Fruit fly (Drosophila melanogaster) whole organism, embryonic: Measurements from ENCODE around the gene Nf-YA.

Experiments used
- Abd-B ChIP-seq: fragments of 200-800 bp; sonication (Bioruptor generic); optimal IDR thresholded peaks from 2 replicates; lab custom pipeline; 2018; ENCODE audit warnings: missing biosample characterization, mild to moderate bottlenecking, missing genetic modification characterization, moderate library complexity
- Bdp1 ChIP-seq: fragments of 200-800 bp; sonication (Bioruptor generic); optimal IDR thresholded peaks from 3 replicates; lab custom pipeline; 2016; ENCODE audit warnings: missing biosample characterization, missing genetic modification characterization
- CG10431 ChIP-seq: fragments of 200-800 bp; sonication (Bioruptor generic); optimal IDR thresholded peaks from 3 replicates; lab custom pipeline; 2018; ENCODE audit warnings: missing biosample characterization, mild to moderate bottlenecking, missing genetic modification characterization
- CG11504 ChIP-seq: fragments of 200-800 bp; sonication (Bioruptor generic); optimal IDR thresholded peaks from 3 replicates; lab custom pipeline; 2019; ENCODE audit warnings: missing biosample characterization, mild to moderate bottlenecking, missing genetic modification characterization, moderate library complexity
- CG12219 ChIP-seq: fragments of 200-800 bp; sonication (Bioruptor generic); optimal IDR thresholded peaks from 3 replicates; lab custom pipeline; 2018; ENCODE audit warnings: missing biosample characterization, mild to moderate bottlenecking, missing genetic modification characterization
- CG1233 ChIP-seq: fragments of 200-800 bp; sonication (Bioruptor generic); optimal IDR thresholded peaks from 4 replicates; lab custom pipeline; 2018; ENCODE audit warnings: missing biosample characterization, mild to moderate bottlenecking, missing genetic modification characterization
- CG13894 ChIP-seq: fragments of 200-800 bp; sonication (Bioruptor generic); optimal IDR thresholded peaks from 3 replicates; lab custom pipeline; 2018; ENCODE audit warnings: missing biosample characterization, mild to moderate bottlenecking, missing genetic modification characterization, moderate library complexity
- CG15479 ChIP-seq: fragments of 200-800 bp; sonication (Bioruptor generic); optimal IDR thresholded peaks from 3 replicates; lab custom pipeline; 2019; ENCODE audit warnings: missing biosample characterization, mild to moderate bottlenecking, missing genetic modification characterization, moderate library complexity
- CG17359 ChIP-seq: fragments of 200-800 bp; sonication (Bioruptor generic); optimal IDR thresholded peaks from 3 replicates; lab custom pipeline; 2018; ENCODE audit warnings: missing biosample characterization, mild to moderate bottlenecking, missing genetic modification characterization, moderate library complexity
- CG32772 ChIP-seq: fragments of 200-800 bp; sonication (Bioruptor generic); IDR thresholded peaks from 2 replicates; pipeline ENCODE4 v1.3.6; 2022; ENCODE audit warnings: missing biosample characterization, missing genetic modification characterization
- CG4707 ChIP-seq: fragments of 200-800 bp; sonication (Bioruptor generic); optimal IDR thresholded peaks from 2 replicates; lab custom pipeline; 2018; ENCODE audit warnings: missing biosample characterization, mild to moderate bottlenecking, missing genetic modification characterization, moderate library complexity
- CG4820 ChIP-seq: fragments of 200-800 bp; sonication (Bioruptor generic); optimal IDR thresholded peaks from 3 replicates; lab custom pipeline; 2016; ENCODE audit warnings: missing biosample characterization, missing genetic modification characterization
- CG4854 ChIP-seq: fragments of 200-800 bp; sonication (Bioruptor generic); optimal IDR thresholded peaks from 2 replicates; lab custom pipeline; 2016; ENCODE audit warnings: missing biosample characterization, missing genetic modification characterization, inconsistent platforms
- CG5245 ChIP-seq: fragments of 200-800 bp; sonication (Bioruptor generic); optimal IDR thresholded peaks from 3 replicates; lab custom pipeline; 2016; ENCODE audit warnings: missing biosample characterization, missing genetic modification characterization
- CG6175 ChIP-seq: fragments of 200-800 bp; sonication (Bioruptor generic); IDR thresholded peaks from 3 replicates; pipeline ENCODE4 v1.3.6; 2022; ENCODE audit warnings: missing biosample characterization, missing genetic modification characterization
- CG8290 ChIP-seq, 3 experiments: fragments of 200-800 bp; sonication (Bioruptor generic); optimal IDR thresholded peaks; 2 replicates each; lab custom pipeline; 2016 to 2019; ENCODE audit warnings: missing biosample characterization in 3 of 3, missing genetic modification characterization in 3 of 3, mild to moderate bottlenecking in 2 of 3, moderate library complexity in 1 of 3
- CG8359 ChIP-seq: fragments of 200-800 bp; sonication (Bioruptor generic); optimal IDR thresholded peaks from 2 replicates; lab custom pipeline; 2017; ENCODE audit warnings: missing biosample characterization, mild to moderate bottlenecking, missing genetic modification characterization, borderline replicate concordance
- CoRest ChIP-seq: fragments of 200-800 bp; sonication (Bioruptor generic); optimal IDR thresholded peaks from 3 replicates; lab custom pipeline; 2018; ENCODE audit warnings: missing biosample characterization, mild to moderate bottlenecking, missing genetic modification characterization, moderate library complexity
- Dfd ChIP-seq, 2 experiments: fragments of >200 bp; optimal IDR thresholded peaks; 2 replicates each; lab custom pipeline; 2017; ENCODE audit warnings: missing biosample characterization in 2 of 2, missing genetic modification characterization in 2 of 2
- Dll ChIP-seq: fragments of 200-800 bp; sonication (Bioruptor generic); IDR thresholded peaks from 4 replicates; pipeline ENCODE4 v1.3.6; 2022; ENCODE audit warnings: missing biosample characterization, missing genetic modification characterization; ENCODE audit not compliant: partially characterized antibody
- Dref ChIP-seq: fragments of 200-800 bp; sonication (Bioruptor generic); IDR thresholded peaks from 2 replicates; pipeline ENCODE4 v1.3.6; 2022; ENCODE audit warnings: missing biosample characterization, missing genetic modification characterization
- E2f2 ChIP-seq: fragments of 200-800 bp; sonication (Bioruptor generic); IDR thresholded peaks from 2 replicates; pipeline ENCODE4 v1.3.6; 2022; ENCODE audit warnings: missing biosample characterization, missing genetic modification characterization
- HLH4C ChIP-seq: fragments of 200-800 bp; sonication (Bioruptor generic); IDR thresholded peaks from 3 replicates; pipeline ENCODE4 v1.3.6; 2022; ENCODE audit warnings: missing biosample characterization, missing genetic modification characterization; ENCODE audit not compliant: partially characterized antibody
- Hsf ChIP-seq: fragments of 200-800 bp; sonication (Bioruptor generic); optimal IDR thresholded peaks from 3 replicates; lab custom pipeline; 2016; ENCODE audit warnings: missing biosample characterization, missing genetic modification characterization
- Lhr ChIP-seq: fragments of 200-800 bp; sonication (Bioruptor generic); optimal IDR thresholded peaks from 3 replicates; lab custom pipeline; 2017; ENCODE audit warnings: mild to moderate bottlenecking, missing biosample characterization, missing genetic modification reagents, missing genetic modification characterization
- Max ChIP-seq: fragments of 200-800 bp; sonication (Bioruptor generic); optimal IDR thresholded peaks from 2 replicates; lab custom pipeline; 2016; ENCODE audit warnings: missing biosample characterization, mild to moderate bottlenecking, missing genetic modification characterization
- NC2α ChIP-seq: fragments of 200-800 bp; sonication (Bioruptor generic); optimal IDR thresholded peaks from 2 replicates; lab custom pipeline; 2016; ENCODE audit warnings: missing biosample characterization, missing genetic modification characterization
- NC2β ChIP-seq: fragments of 200-800 bp; sonication (Bioruptor generic); optimal IDR thresholded peaks from 2 replicates; lab custom pipeline; 2016; ENCODE audit warnings: missing biosample characterization, missing genetic modification characterization
- Nf-YA ChIP-seq: fragments of 200-800 bp; sonication (Bioruptor generic); IDR thresholded peaks from 2 replicates; pipeline ENCODE4 v1.3.6; 2022; ENCODE audit warnings: missing biosample characterization, missing genetic modification characterization
- Scr ChIP-seq: fragments of 200-800 bp; sonication (Bioruptor generic); IDR thresholded peaks from 2 replicates; pipeline ENCODE4 v1.3.6; 2022; ENCODE audit warnings: missing biosample characterization, missing genetic modification characterization; ENCODE audit not compliant: partially characterized antibody
- Six4 ChIP-seq: fragments of 200-800 bp; sonication (Bioruptor generic); optimal IDR thresholded peaks from 2 replicates; lab custom pipeline; 2016; ENCODE audit warnings: missing biosample characterization, missing genetic modification characterization
- Tbp ChIP-seq: fragments of >200 bp; optimal IDR thresholded peaks from 2 replicates; lab custom pipeline; 2018; ENCODE audit warnings: missing biosample characterization, missing genetic modification characterization
- bab2 ChIP-seq: fragments of 200-800 bp; sonication (Bioruptor generic); optimal IDR thresholded peaks from 2 replicates; lab custom pipeline; 2016; ENCODE audit warnings: missing biosample characterization, missing genetic modification characterization
- bigmax ChIP-seq: fragments of 200-800 bp; sonication (Bioruptor generic); optimal IDR thresholded peaks from 2 replicates; lab custom pipeline; 2018; ENCODE audit warnings: missing biosample characterization, mild to moderate bottlenecking, missing genetic modification characterization
- chinmo ChIP-seq: fragments of 200-800 bp; sonication (Bioruptor generic); IDR thresholded peaks from 4 replicates; pipeline ENCODE4 v1.3.6; 2022; ENCODE audit warnings: missing biosample characterization, missing genetic modification characterization; ENCODE audit not compliant: partially characterized antibody
- dpn ChIP-seq, 2 experiments: fragments of 200-800 bp; sonication (Bioruptor generic); optimal IDR thresholded peaks; 3 replicates each; lab custom pipeline; 2016; ENCODE audit warnings: missing biosample characterization in 2 of 2, missing genetic modification characterization in 2 of 2
- dysf ChIP-seq: fragments of 200-800 bp; sonication (Bioruptor generic); IDR thresholded peaks from 3 replicates; pipeline ENCODE4 v1.3.6; 2022; ENCODE audit warnings: missing biosample characterization, missing genetic modification characterization
- gsb ChIP-seq: fragments of 200-800 bp; sonication (Bioruptor generic); IDR thresholded peaks from 2 replicates; pipeline ENCODE4 v1.3.6; 2022; ENCODE audit warnings: missing biosample characterization, missing genetic modification characterization
- insv ChIP-seq, 2 experiments: fragments of 200-800 bp; sonication (Bioruptor generic); optimal IDR thresholded peaks; 3 replicates each; lab custom pipeline; 2016 to 2018; ENCODE audit warnings: missing biosample characterization in 2 of 2, missing genetic modification characterization in 2 of 2
- onecut ChIP-seq: fragments of 200-800 bp; sonication (Bioruptor generic); IDR thresholded peaks from 2 replicates; pipeline ENCODE4 v1.3.6; 2022; ENCODE audit warnings: missing biosample characterization, missing genetic modification characterization
- pros ChIP-seq: fragments of 200-800 bp; sonication (Bioruptor generic); optimal IDR thresholded peaks from 3 replicates; lab custom pipeline; 2019; ENCODE audit warnings: missing biosample characterization, mild to moderate bottlenecking, missing genetic modification characterization, moderate library complexity
- rib ChIP-seq: fragments of 200-800 bp; sonication (Bioruptor generic); IDR thresholded peaks from 2 replicates; pipeline ENCODE4 v1.3.6; 2022; ENCODE audit warnings: missing biosample characterization, missing genetic modification characterization
- schlank ChIP-seq: fragments of 200-800 bp; sonication (Bioruptor generic); optimal IDR thresholded peaks from 2 replicates; lab custom pipeline; 2018; ENCODE audit warnings: missing biosample characterization, mild to moderate bottlenecking, missing genetic modification characterization
- slou ChIP-seq: fragments of 200-800 bp; sonication (Bioruptor generic); optimal IDR thresholded peaks from 3 replicates; lab custom pipeline; 2016; ENCODE audit warnings: missing biosample characterization, missing genetic modification characterization
- sug ChIP-seq: fragments of 200-800 bp; optimal IDR thresholded peaks from 2 replicates; lab custom pipeline; 2019; ENCODE audit warnings: missing biosample characterization, mild to moderate bottlenecking, missing genetic modification characterization, moderate library complexity
- tap ChIP-seq: fragments of 200-800 bp; optimal IDR thresholded peaks from 3 replicates; lab custom pipeline; 2019; ENCODE audit warnings: missing biosample characterization, mild to moderate bottlenecking, missing genetic modification characterization, moderate library complexity
- unc-4 ChIP-seq: fragments of 200-800 bp; sonication (Bioruptor generic); IDR thresholded peaks from 2 replicates; pipeline ENCODE4 v1.3.6; 2022; ENCODE audit warnings: missing biosample characterization, missing genetic modification characterization; ENCODE audit not compliant: partially characterized antibody
- wdn ChIP-seq: fragments of 200-800 bp; sonication (Bioruptor generic); IDR thresholded peaks from 2 replicates; pipeline ENCODE4 v1.3.6; 2022; ENCODE audit warnings: missing biosample characterization, missing genetic modification characterization

Nf-YA gene

dm6 chr3L:9422636-9423419, 19.2 kb downstream of the Nf-YA start, which contains the start of gene aay (continued):
- peak; percentile 95 for TF ChIP-seq CG6175 (GFP tag; lab: Robert Waterston, UW)
- 0 out of 4 replicates have a peak, but pooled peaks have one; percentile 18 for TF ChIP-seq Dll (GFP tag; lab: Robert Waterston, UW)
- TF ChIP-seq dysf, result peak; percentile 99
- peak; percentile 98 for TF ChIP-seq CG4820
- peak; percentile 99 for TF ChIP-seq CG8290 (GFP tag; optimal IDR thresholded peaks at IDR 0.05; lab: Kevin White, UChicago)
- TF ChIP-seq CG8290 (tag; optimal IDR thresholded peaks at IDR 0.05; lab: Kevin White, UChicago), result peak; percentile 90 to 93
- peak; percentile 99 for TF ChIP-seq CG4854
- TF ChIP-seq gsb (GFP tag; lab: Robert Waterston, UW), result peak; percentile 96
- TF ChIP-seq bab2 (GFP tag; lab: Kevin White, UChicago), result peak; percentile 99
- TF ChIP-seq HLH4C, result 0 out of 3 replicates have a peak, but pooled peaks have one; percentile 37
- peak; percentile 97 for TF ChIP-seq Nf-YA (GFP tag; lab: Robert Waterston, UW)
- TF ChIP-seq NC2α (GFP tag; lab: Kevin White, UChicago), result peak; percentile 97
- peak; percentile 71 for TF ChIP-seq CG15479 (GFP tag; lab: Kevin White, UChicago)
- peak; percentile 99 for TF ChIP-seq tap (tag; lab: Kevin White, UChicago)
- TF ChIP-seq dpn (GFP tag; optimal IDR thresholded peaks at IDR 0.05; lab: Kevin White, UChicago), result peak; percentile 98 to 99
- TF ChIP-seq onecut (GFP tag; lab: Robert Waterston, UW), result peak; percentile 95
- peak; percentile 82 for TF ChIP-seq bigmax (GFP tag; lab: Kevin White, UChicago)
- TF ChIP-seq sug (tag; lab: Kevin White, UChicago), result peak; percentile 98
- peak; percentile 97 for TF ChIP-seq CG13894 (tag; lab: Kevin White, UChicago)
- peak; percentile 34; the same call in 1 of the 2 replicates for TF ChIP-seq unc-4 (GFP tag; lab: Robert Waterston, UW)
- peak; percentile 98 for TF ChIP-seq CG32772
- peak; percentile 96 for TF ChIP-seq NC2β (GFP tag; lab: Kevin White, UChicago)
- peak; percentile 99 for TF ChIP-seq Six4
- peak in 1 of 2 experiments; percentile 86 for TF ChIP-seq Dfd (GFP tag; optimal IDR thresholded peaks at IDR 0.05; lab: Kevin White, UChicago)
- no peak for TF ChIP-seq Scr (GFP tag; lab: Robert Waterston, UW)
- TF ChIP-seq CoRest (tag; lab: Kevin White, UChicago), result peak; percentile 99
- peak; percentile 92 for TF ChIP-seq CG10431
- TF ChIP-seq CG1233, result peak; percentile 99
- peak; percentile 40 for TF ChIP-seq Dref (GFP tag; lab: Robert Waterston, UW)
- TF ChIP-seq CG17359 (tag; lab: Kevin White, UChicago), result peak; percentile 99
- peak; percentile 95 for TF ChIP-seq CG8359 (GFP tag; lab: Kevin White, UChicago)
- TF ChIP-seq E2f2 (GFP tag; lab: Robert Waterston, UW), result peak; percentile 87
- peak; percentile 87 for TF ChIP-seq pros (GFP tag; lab: Kevin White, UChicago)
- peak; percentile 94 for TF ChIP-seq Bdp1 (GFP tag; lab: Kevin White, UChicago)
- peak; percentile 97 for TF ChIP-seq rib (GFP tag; lab: Robert Waterston, UW)
- TF ChIP-seq Hsf (GFP tag; lab: Kevin White, UChicago), result peak; percentile 99
- TF ChIP-seq wdn (GFP tag; lab: Robert Waterston, UW), result peak; percentile 95
- peak; percentile 66 to 81 for TF ChIP-seq insv (GFP tag; optimal IDR thresholded peaks at IDR 0.05; lab: Kevin White, UChicago)
- peak; percentile 93; the same call in 3 of the 4 replicates for TF ChIP-seq chinmo (GFP tag; lab: Robert Waterston, UW)
- no peak for TF ChIP-seq Tbp (GFP tag; lab: Kevin White, UChicago)
- peak; percentile 98 for TF ChIP-seq CG11504 (tag; lab: Kevin White, UChicago)
- TF ChIP-seq CG4707 (GFP tag; lab: Kevin White, UChicago), result peak; percentile 97
- TF ChIP-seq Lhr, result peak; percentile 96
- peak; percentile 93 for TF ChIP-seq schlank (tag; lab: Kevin White, UChicago)
- peak; percentile 99 for TF ChIP-seq Abd-B (GFP tag; lab: Kevin White, UChicago)
- TF ChIP-seq slou (GFP tag; lab: Kevin White, UChicago), result peak; percentile 96
- peak; percentile 98 for TF ChIP-seq CG12219
- peak; percentile 97 for TF ChIP-seq CG5245 (GFP tag; lab: Kevin White, UChicago)
- peak; percentile 99 for TF ChIP-seq Max
